Fruit fly (Drosophila melanogaster): ENCODE measurements around the gene CG14857.
A peak's percentile ranks its signal among the peaks of the same experiment; 100 is the strongest.

Gene CG14857

DNA sequence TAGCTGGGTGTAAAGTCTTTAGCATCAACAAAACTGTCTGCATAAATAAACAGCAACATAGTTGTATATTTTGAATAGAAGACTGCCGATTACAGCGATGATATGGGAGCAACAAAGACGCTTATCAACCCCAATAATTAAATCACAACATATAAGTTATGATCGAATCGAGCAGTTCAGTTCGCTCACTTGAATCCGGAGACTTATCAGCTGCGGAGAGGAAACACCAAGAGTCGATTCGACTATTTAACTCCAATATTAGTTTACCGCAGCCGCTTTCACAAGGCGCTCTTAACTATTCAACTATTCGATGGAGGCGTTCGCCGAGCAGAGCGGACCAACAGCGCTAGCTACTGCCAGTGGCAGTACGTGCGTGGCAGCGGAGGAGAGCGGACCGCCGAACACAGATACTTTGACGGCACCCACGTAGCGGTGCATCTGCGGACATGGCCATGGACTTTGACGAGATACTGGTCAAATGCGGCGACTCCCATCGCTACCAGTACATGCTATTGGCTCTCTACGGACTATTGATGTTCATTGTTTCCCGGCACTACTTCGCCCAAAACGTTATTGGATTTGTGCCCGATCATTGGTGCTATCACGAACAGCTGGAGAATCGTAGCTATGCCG lies 2.8 kb upstream of the CG14857 start, which contains the start of gene CG14856 (continued):
- TF ChIP-seq Hr78 (GFP tag; optimal IDR thresholded peaks at IDR 0.05) (no peak), CG1024 (GFP tag; IDR thresholded peaks at IDR 0.05) (no peak), Neu2 (GFP tag; optimal IDR thresholded peaks at IDR 0.05; ENCODE audit: borderline replicate concordance) (no peak), exex (tag; optimal IDR thresholded peaks at IDR 0.05) (peak; percentile 86), CG3163 (GFP tag; optimal IDR thresholded peaks at IDR 0.05) (peak; percentile 72), zfh1 (GFP tag; IDR thresholded peaks at IDR 0.05) (no peak), sima (GFP tag; optimal IDR thresholded peaks at IDR 0.05) (no peak), HmgZ (tag; optimal IDR thresholded peaks at IDR 0.05) (no peak), CG14667 (GFP tag; IDR thresholded peaks at IDR 0.05) (no peak), her (GFP tag; optimal IDR thresholded peaks at IDR 0.05) (no peak), Drgx (GFP tag; IDR thresholded peaks at IDR 0.05) (0 out of 2 replicates have a peak, but pooled peaks have one; percentile 6), ac (GFP tag; optimal IDR thresholded peaks at IDR 0.05) (no peak), Pdp1 (GFP tag; optimal IDR thresholded peaks at IDR 0.05) (peak in 1 of 2 experiments; percentile 50), NC2α (GFP tag; optimal IDR thresholded peaks at IDR 0.05) (no peak), vvl (GFP tag; IDR thresholded peaks at IDR 0.05) (peak; percentile 18), CG13296 (GFP tag; optimal IDR thresholded peaks at IDR 0.05) (peak; percentile 1), Rx (GFP tag; IDR thresholded peaks at IDR 0.05) (no peak), CG10654 (GFP tag; optimal IDR thresholded peaks at IDR 0.05) (no peak), grn (GFP tag; optimal IDR thresholded peaks at IDR 0.05) (peak; percentile 76), Bgb (GFP tag; IDR thresholded peaks at IDR 0.05; ENCODE audit: partially characterized antibody) (peak; percentile 48; the same call in 1 of the 2 replicates), sob (GFP tag; IDR thresholded peaks at IDR 0.05) (0 out of 2 replicates have a peak, but pooled peaks have one; percentile 40), ttk (GFP tag; IDR thresholded peaks at IDR 0.05) (no peak), CG10321 (GFP tag; IDR thresholded peaks at IDR 0.05) (no peak), luna (GFP tag; optimal IDR thresholded peaks at IDR 0.05) (no peak), CG7745 (tag; optimal IDR thresholded peaks at IDR 0.05) (no peak), Ets65A (GFP tag) (no peak), row (GFP tag; IDR thresholded peaks at IDR 0.05) (no peak), CG12071 (GFP tag; optimal IDR thresholded peaks at IDR 0.05) (no peak), chinmo (GFP tag; IDR thresholded peaks at IDR 0.05; ENCODE audit: partially characterized antibody) (peak; percentile 70; the same call in 1 of the 4 replicates), sug (tag; optimal IDR thresholded peaks at IDR 0.05) (peak; percentile 61), rib (GFP tag; IDR thresholded peaks at IDR 0.05) (peak; percentile 29; the same call in 1 of the 2 replicates), p53 (GFP tag; optimal IDR thresholded peaks at IDR 0.05) (no peak), Atf6 (GFP tag; IDR thresholded peaks at IDR 0.05) (peak; percentile 14; the same call in 1 of the 2 replicates), lov (optimal IDR thresholded peaks at IDR 0.05) (no peak), lov (GFP tag; IDR thresholded peaks at IDR 0.05) (0 out of 3 replicates have a peak, but pooled peaks have one; percentile 53), oc (tag; optimal IDR thresholded peaks at IDR 0.05) (peak; percentile 45), CG10209 (GFP tag; optimal IDR thresholded peaks at IDR 0.05) (no peak), CG4820 (GFP tag; optimal IDR thresholded peaks at IDR 0.05) (no peak), Poxn (GFP tag; IDR thresholded peaks at IDR 0.05) (no peak), chm (GFP tag; IDR thresholded peaks at IDR 0.05) (no peak), CG11398 (GFP tag; optimal IDR thresholded peaks at IDR 0.05) (no peak), Fer2 (tag; optimal IDR thresholded peaks at IDR 0.05) (no peak), CG10543 (GFP tag; optimal IDR thresholded peaks at IDR 0.05) (peak; percentile 60), bowl (GFP tag; IDR thresholded peaks at IDR 0.05) (no peak), mam (GFP tag; optimal IDR thresholded peaks at IDR 0.05) (no peak), Med (GFP tag) (peak; percentile 76), Trl (optimal IDR thresholded peaks at IDR 0.05) (peak; percentile 33 to 46), Trl (GFP tag; optimal IDR thresholded peaks at IDR 0.05) (no peak), lab (GFP tag; optimal IDR thresholded peaks at IDR 0.05) (peak; percentile 22), tgo (GFP tag; IDR thresholded peaks at IDR 0.05) (no peak), HLH3B (GFP tag; IDR thresholded peaks at IDR 0.05) (no peak)

Measured in whole organism, embryonic.